Worm (Caenorhabditis elegans) whole organism, mixed stage, embryonic: Measurements from ENCODE around the gene ets-8.

ENCODE experiments used
- M03D4.4 ChIP-seq: sonication (generic microtip); optimal IDR thresholded peaks from 2 replicates; lab custom pipeline; 2017; ENCODE audit warnings: mild to moderate bottlenecking, missing genetic modification characterization, missing compliant biosample characterization
- bed-3 ChIP-seq: fragments of 200-800 bp; sonication (Bioruptor generic); optimal IDR thresholded peaks from 3 replicates; lab custom pipeline; 2018; ENCODE audit warnings: mild to moderate bottlenecking, missing genetic modification characterization, moderate library complexity, missing compliant biosample characterization
- blmp-1 ChIP-seq: fragments of 150-350 bp; optimal IDR thresholded peaks from 2 replicates; lab custom pipeline; 2014; ENCODE audit warnings: missing biosample characterization, missing genetic modification characterization
- ceh-39 ChIP-seq: fragments of 150-350 bp; optimal IDR thresholded peaks from 2 replicates; lab custom pipeline; 2014; ENCODE audit warnings: missing biosample characterization, missing genetic modification characterization
- ceh-43 ChIP-seq: fragments of 200-800 bp; sonication (Bioruptor generic); optimal IDR thresholded peaks from 2 replicates; lab custom pipeline; 2018; ENCODE audit warnings: mild to moderate bottlenecking, missing genetic modification characterization, moderate library complexity, missing compliant biosample characterization
- ces-1 ChIP-seq: fragments of 150-350 bp; optimal IDR thresholded peaks from 2 replicates; lab custom pipeline; 2014; ENCODE audit warnings: missing biosample characterization, missing genetic modification reagents, missing genetic modification characterization
- cnd-1 ChIP-seq: fragments of 200-800 bp; sonication (Bioruptor generic); optimal IDR thresholded peaks from 2 replicates; lab custom pipeline; 2018; ENCODE audit warnings: mild to moderate bottlenecking, missing genetic modification characterization, missing compliant biosample characterization
- drap-1 ChIP-seq: fragments of 200-800 bp; sonication (Bioruptor generic); optimal IDR thresholded peaks from 3 replicates; lab custom pipeline; 2018; ENCODE audit warnings: mild to moderate bottlenecking, missing genetic modification characterization, missing compliant biosample characterization
- elt-3 ChIP-seq: fragments of 150-350 bp; optimal IDR thresholded peaks from 2 replicates; lab custom pipeline; 2014; ENCODE audit warnings: missing biosample characterization, missing genetic modification characterization
- flh-1 ChIP-seq: fragments of 200-800 bp; sonication (Bioruptor generic); optimal IDR thresholded peaks from 2 replicates; lab custom pipeline; 2018; ENCODE audit warnings: mild to moderate bottlenecking, missing genetic modification characterization, moderate library complexity, missing compliant biosample characterization
- ham-2 ChIP-seq: fragments of 200-800 bp; sonication (Bioruptor generic); optimal IDR thresholded peaks from 2 replicates; lab custom pipeline; 2018; ENCODE audit warnings: mild to moderate bottlenecking, missing genetic modification characterization, missing compliant biosample characterization
- hlh-1 ChIP-seq: fragments of 150-350 bp; optimal IDR thresholded peaks from 2 replicates; lab custom pipeline; 2014; ENCODE audit warnings: missing biosample characterization, missing genetic modification reagents, missing genetic modification characterization
- lin-13 ChIP-seq: fragments of 150-350 bp; optimal IDR thresholded peaks from 2 replicates; lab custom pipeline; 2014; ENCODE audit warnings: missing biosample characterization, missing genetic modification characterization
- lin-32 ChIP-seq: fragments of 200-800 bp; sonication (Bioruptor generic); optimal IDR thresholded peaks from 2 replicates; lab custom pipeline; 2018; ENCODE audit warnings: mild to moderate bottlenecking, missing genetic modification characterization, missing compliant biosample characterization
- lsy-2 ChIP-seq: fragments of 150-350 bp; optimal IDR thresholded peaks from 2 replicates; lab custom pipeline; 2014; ENCODE audit warnings: missing biosample characterization, missing genetic modification characterization
- mab-5 ChIP-seq: fragments of 150-350 bp; optimal IDR thresholded peaks from 2 replicates; lab custom pipeline; 2014; ENCODE audit warnings: missing biosample characterization, missing genetic modification characterization
- mep-1 ChIP-seq: fragments of 150-350 bp; optimal IDR thresholded peaks from 2 replicates; lab custom pipeline; 2017; ENCODE audit warnings: missing biosample characterization, missing genetic modification reagents, missing genetic modification characterization, inconsistent platforms
- mls-2 ChIP-seq: sonication (generic microtip); optimal IDR thresholded peaks from 2 replicates; lab custom pipeline; 2016; ENCODE audit warnings: mild to moderate bottlenecking, missing genetic modification characterization, moderate library complexity, missing compliant biosample characterization
- nhr-12 ChIP-seq: fragments of 150-350 bp; optimal IDR thresholded peaks from 2 replicates; lab custom pipeline; 2014; ENCODE audit warnings: missing biosample characterization, missing genetic modification characterization
- nhr-2 ChIP-seq: fragments of 150-350 bp; optimal IDR thresholded peaks from 2 replicates; lab custom pipeline; 2014; ENCODE audit warnings: missing biosample characterization, missing genetic modification characterization
- nhr-237 ChIP-seq: fragments of 150-350 bp; optimal IDR thresholded peaks from 2 replicates; lab custom pipeline; 2014; ENCODE audit warnings: missing biosample characterization, missing genetic modification characterization
- nhr-28 ChIP-seq: fragments of 150-350 bp; optimal IDR thresholded peaks from 2 replicates; lab custom pipeline; 2014; ENCODE audit warnings: missing biosample characterization, missing genetic modification characterization
- nhr-76 ChIP-seq: sonication (generic microtip); optimal IDR thresholded peaks from 2 replicates; lab custom pipeline; 2017; ENCODE audit warnings: missing biosample characterization, missing genetic modification characterization
- pha-4 ChIP-seq: fragments of 150-350 bp; optimal IDR thresholded peaks from 2 replicates; lab custom pipeline; 2018; ENCODE audit warnings: missing biosample characterization, missing genetic modification reagents, missing genetic modification characterization
- sem-2 ChIP-seq: fragments of 200-800 bp; sonication (Bioruptor generic); optimal IDR thresholded peaks from 2 replicates; lab custom pipeline; 2018; ENCODE audit warnings: mild to moderate bottlenecking, missing genetic modification characterization, missing compliant biosample characterization
- snpc-4 ChIP-seq: fragments of 150-350 bp; optimal IDR thresholded peaks from 2 replicates; lab custom pipeline; 2014; ENCODE audit warnings: missing biosample characterization, missing genetic modification characterization
- sptf-1 ChIP-seq: sonication (generic microtip); optimal IDR thresholded peaks from 2 replicates; lab custom pipeline; 2017; ENCODE audit warnings: mild to moderate bottlenecking, missing genetic modification characterization, moderate library complexity, missing compliant biosample characterization
- tbx-8 ChIP-seq: fragments of 200-800 bp; sonication (Bioruptor generic); optimal IDR thresholded peaks from 2 replicates; lab custom pipeline; 2018; ENCODE audit warnings: mild to moderate bottlenecking, missing genetic modification characterization, moderate library complexity, missing compliant biosample characterization
- unc-120 ChIP-seq: sonication (generic microtip); optimal IDR thresholded peaks from 2 replicates; lab custom pipeline; 2017; ENCODE audit warnings: missing genetic modification characterization, missing compliant biosample characterization; ENCODE audit not compliant: poor library complexity, severe bottlenecking
- unc-39 ChIP-seq: fragments of 150-350 bp; optimal IDR thresholded peaks from 2 replicates; lab custom pipeline; 2014; ENCODE audit warnings: missing biosample characterization, missing genetic modification characterization
- unc-62 ChIP-seq: fragments of 150-350 bp; optimal IDR thresholded peaks from 2 replicates; lab custom pipeline; 2014; ENCODE audit warnings: missing biosample characterization, missing genetic modification reagents, missing genetic modification characterization
- ztf-11 ChIP-seq: fragments of 150-350 bp; optimal IDR thresholded peaks from 2 replicates; lab custom pipeline; 2014; ENCODE audit warnings: missing biosample characterization, missing genetic modification characterization

ets-8 gene

ce11 chrIV:1136658-1137057 is 23.6 kb downstream of the ets-8 start, which contains the start of gene C44B12.6:
C44B12.6 (minus strand) TSS chrIV:1136758.
- TF ChIP-seq snpc-4 (tag; lab: Kevin White, UChicago), result no peak
- no peak for TF ChIP-seq ces-1
- TF ChIP-seq lsy-2 (tag; lab: Kevin White, UChicago), result no peak
- no peak for TF ChIP-seq blmp-1 (tag; lab: Kevin White, UChicago)
- TF ChIP-seq lin-13 (tag; lab: Kevin White, UChicago), result no peak
- TF ChIP-seq M03D4.4 (tag; lab: Kevin White, UChicago), result no peak
- TF ChIP-seq sem-2, result no peak
- no peak for TF ChIP-seq nhr-12 (tag; lab: Kevin White, UChicago)
- no peak for TF ChIP-seq drap-1
- TF ChIP-seq ham-2 (GFP tag; lab: Kevin White, UChicago), result no peak
- TF ChIP-seq flh-1 (GFP tag; lab: Kevin White, UChicago), result no peak
- TF ChIP-seq mep-1 (tag; lab: Kevin White, UChicago), result no peak
- no peak for TF ChIP-seq nhr-28 (tag; lab: Kevin White, UChicago)

- TF ChIP-seq cnd-1 (no peak), nhr-2 (tag; lab: Kevin White, UChicago) (no peak), bed-3 (GFP tag; lab: Kevin White, UChicago) (no peak), snpc-4 (tag; lab: Kevin White, UChicago) (no peak), elt-3 (no peak), lin-13 (tag; lab: Kevin White, UChicago) (no peak), ham-2 (GFP tag; lab: Kevin White, UChicago) (no peak), unc-120 (no peak), ztf-11 (no peak), pha-4 (tag; lab: Kevin White, UChicago) (no peak), ceh-39 (tag; lab: Kevin White, UChicago) (no peak), M03D4.4 (tag; lab: Kevin White, UChicago) (no peak), ces-1 (no peak), sem-2 (no peak)
These were observed 32.4 kb downstream of the ets-8 start for ce11 chrIV:1127852-1128251.

- TF ChIP-seq ces-1, result no peak
- TF ChIP-seq ham-2 (GFP tag; lab: Kevin White, UChicago), result no peak
- TF ChIP-seq lsy-2 (tag; lab: Kevin White, UChicago), result no peak
- no peak for TF ChIP-seq unc-120
- TF ChIP-seq ceh-43 (GFP tag; lab: Kevin White, UChicago), result no peak
- no peak for TF ChIP-seq ztf-11
- no peak for TF ChIP-seq nhr-237 (tag; lab: Kevin White, UChicago)
- no peak for TF ChIP-seq pha-4 (tag; lab: Kevin White, UChicago)
- TF ChIP-seq cnd-1, result no peak
- no peak for TF ChIP-seq lin-13 (tag; lab: Kevin White, UChicago)
- no peak for TF ChIP-seq blmp-1 (tag; lab: Kevin White, UChicago)
- no peak for TF ChIP-seq drap-1
- no peak for TF ChIP-seq mls-2
- no peak for TF ChIP-seq flh-1 (GFP tag; lab: Kevin White, UChicago)
- TF ChIP-seq sptf-1, result no peak
- TF ChIP-seq mab-5 (tag; lab: Kevin White, UChicago), result no peak
These were observed 33.8 kb downstream of the ets-8 start, which contains the start of gene perm-2 for ce11 chrIV:1126490-1126889. perm-2 (plus strand) TSS chrIV:1126790.

- TF ChIP-seq cnd-1 (no peak), pha-4 (tag; lab: Kevin White, UChicago) (no peak), tbx-8 (no peak), ham-2 (GFP tag; lab: Kevin White, UChicago) (no peak)
These were observed 35.5 kb downstream of the ets-8 start, which contains the start of gene perm-4 for ce11 chrIV:1124741-1125140. perm-4 (minus strand) TSS chrIV:1125107.

ce11 chrIV:1123357-1123756 is 36.9 kb downstream of the ets-8 start:
- TF ChIP-seq ceh-43 (GFP tag; lab: Kevin White, UChicago) (no peak), hlh-1 (tag; lab: Kevin White, UChicago) (no peak), mls-2 (no peak), ces-1 (no peak), sptf-1 (no peak), unc-62 (no peak)
- TF ChIP-seq, all 35 proteins: peak for 0

- no peak for TF ChIP-seq cnd-1
- no peak for TF ChIP-seq lin-32 (GFP tag; lab: Kevin White, UChicago)
- no peak for TF ChIP-seq elt-3
- TF ChIP-seq tbx-8, result no peak
- no peak for TF ChIP-seq bed-3 (GFP tag; lab: Kevin White, UChicago)
- TF ChIP-seq lin-13 (tag; lab: Kevin White, UChicago), result no peak
- no peak for TF ChIP-seq flh-1 (GFP tag; lab: Kevin White, UChicago)
- TF ChIP-seq nhr-76 (tag; lab: Kevin White, UChicago), result no peak
- no peak for TF ChIP-seq ceh-39 (tag; lab: Kevin White, UChicago)
- TF ChIP-seq ceh-43 (GFP tag; lab: Kevin White, UChicago), result no peak
- no peak for TF ChIP-seq unc-39 (tag; lab: Kevin White, UChicago)
- TF ChIP-seq nhr-237 (tag; lab: Kevin White, UChicago), result no peak
- no peak for TF ChIP-seq mab-5 (tag; lab: Kevin White, UChicago)
- no peak for TF ChIP-seq mep-1 (tag; lab: Kevin White, UChicago)
- TF ChIP-seq snpc-4 (tag; lab: Kevin White, UChicago), result no peak
- no peak for TF ChIP-seq nhr-28 (tag; lab: Kevin White, UChicago)
- TF ChIP-seq, all 35 proteins: peak for 0
These were observed 38.8 kb downstream of the ets-8 start for ce11 chrIV:1121511-1121910.
